Worm (Caenorhabditis elegans) whole organism, midembryonic: Measurements from ENCODE around the gene ZK829.3.

Source experiments
- T22C8.4 ChIP-seq: fragments of 200-800 bp; sonication (Bioruptor generic); IDR thresholded peaks from 2 replicates; pipeline ENCODE4 v1.3.6; 2022; ENCODE audit warnings: missing genetic modification characterization, missing compliant biosample characterization
- cog-1 ChIP-seq: sonication (generic microtip); optimal IDR thresholded peaks from 2 replicates; lab custom pipeline; 2016; ENCODE audit warnings: missing genetic modification characterization, missing compliant biosample characterization
- flt-1 ChIP-seq: fragments of 200-800 bp; sonication (Bioruptor generic); IDR thresholded peaks from 2 replicates; pipeline ENCODE4 v1.3.6; 2022; ENCODE audit warnings: missing genetic modification characterization, missing compliant biosample characterization
- klf-2 ChIP-seq: fragments of 200-800 bp; sonication (Bioruptor generic); conservative IDR thresholded peaks from 2 replicates; pipeline ENCODE4 v1.3.6; 2022; ENCODE audit warnings: missing genetic modification reagents, missing genetic modification characterization, missing compliant biosample characterization
- med-1 ChIP-seq: sonication (generic microtip); optimal IDR thresholded peaks from 2 replicates; lab custom pipeline; 2017; ENCODE audit warnings: missing genetic modification characterization, mild to moderate bottlenecking, missing compliant biosample characterization, antibody characterized with exemption, missing genetic modification reagents; ENCODE audit not compliant: insufficient read depth
- ref-1 ChIP-seq: fragments of 200-800 bp; sonication (Bioruptor generic); conservative IDR thresholded peaks from 2 replicates; pipeline ENCODE4 v1.3.6; 2022; ENCODE audit warnings: missing genetic modification reagents, missing genetic modification characterization, missing compliant biosample characterization
- tab-1 ChIP-seq: fragments of 200-800 bp; sonication (Bioruptor generic); IDR thresholded peaks from 2 replicates; pipeline ENCODE4 v1.3.6; 2022; ENCODE audit warnings: missing genetic modification characterization, missing compliant biosample characterization
- ztf-23 ChIP-seq: fragments of 200-800 bp; sonication (Bioruptor generic); IDR thresholded peaks from 2 replicates; pipeline ENCODE4 v1.3.6; 2022; ENCODE audit warnings: missing genetic modification reagents, missing genetic modification characterization, missing compliant biosample characterization
- ztf-29 ChIP-seq: fragments of 200-800 bp; sonication (Bioruptor generic); IDR thresholded peaks from 2 replicates; pipeline ENCODE4 v1.3.6; 2022; ENCODE audit warnings: missing genetic modification reagents, missing genetic modification characterization, missing compliant biosample characterization

The ZK829.3 gene

DNA sequence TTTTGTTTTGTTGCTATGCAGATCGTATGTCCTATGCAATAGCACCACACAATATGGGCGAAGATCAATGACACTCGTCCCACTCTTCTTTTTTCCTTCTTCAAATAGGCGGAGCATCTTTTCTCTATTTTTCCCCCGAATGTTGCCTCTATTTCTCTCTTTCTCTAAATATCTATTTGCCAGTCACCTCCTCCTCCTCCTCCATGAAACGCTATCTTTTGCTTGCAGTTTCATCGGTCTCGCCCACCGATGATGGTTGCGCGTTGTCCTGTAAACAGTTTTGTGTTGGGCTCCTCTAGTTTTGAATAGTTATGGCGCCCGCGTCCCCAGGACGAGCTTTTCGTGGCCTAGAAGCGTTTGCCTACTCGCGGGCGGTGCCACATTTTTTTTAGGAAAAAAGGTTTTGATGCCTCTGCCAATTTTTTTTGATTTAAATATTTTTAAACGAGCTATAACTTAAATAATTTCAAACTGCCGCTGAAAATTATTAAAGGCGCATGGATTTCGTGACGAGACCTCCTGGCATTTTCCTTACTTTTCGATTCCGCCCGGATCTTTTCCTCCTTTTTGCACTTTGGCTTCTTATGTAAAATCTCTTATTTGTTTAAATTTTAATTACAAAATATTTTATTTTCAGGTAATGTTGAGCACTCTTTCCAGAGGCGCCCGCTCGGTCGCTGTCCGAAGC lies 7.2 kb upstream of the ZK829.3 start, which contains the start of gene gdh-1:
TSS of gene gdh-1 (plus strand) at position 638 of the 688 bp plus-strand sequence.
- TF ChIP-seq ztf-23 (GFP tag; lab: Robert Waterston, UW), result no peak
- no peak for TF ChIP-seq cog-1 (tag; lab: Kevin White, UChicago)
- TF ChIP-seq klf-2 (GFP tag; lab: Robert Waterston, UW), result no peak
- no peak for TF ChIP-seq ztf-29 (GFP tag; lab: Robert Waterston, UW)
- no peak for TF ChIP-seq tab-1 (GFP tag; lab: Robert Waterston, UW)
- TF ChIP-seq flt-1, result no peak
- no peak for TF ChIP-seq ref-1 (GFP tag; lab: Robert Waterston, UW)
- TF ChIP-seq med-1 (GFP tag; lab: Kevin White, UChicago), result no peak
- no peak for TF ChIP-seq T22C8.4 (GFP tag; lab: Robert Waterston, UW)

DNA sequence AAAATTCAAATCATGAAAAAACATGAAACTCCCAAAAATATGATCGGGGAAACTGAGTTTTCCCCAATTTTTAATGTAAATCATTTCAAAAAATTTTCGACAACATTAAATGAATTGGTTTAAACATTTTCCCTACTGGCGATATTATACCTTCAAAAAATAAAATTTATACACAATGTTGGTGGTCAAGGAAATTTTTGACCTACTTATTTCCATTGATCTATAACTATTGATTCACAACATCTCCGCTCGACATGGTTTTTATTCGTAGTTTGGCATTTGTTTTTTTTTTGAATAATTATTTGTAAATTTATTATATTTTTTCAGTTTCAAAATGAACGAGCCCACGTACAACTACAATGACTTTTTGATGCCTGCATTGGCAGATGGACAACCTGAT lies 4.7 kb upstream of the ZK829.3 start, which contains the start of gene tbx-36:
TSS of gene tbx-36 (plus strand) at position 301 of the 400 bp plus-strand sequence.
- TF ChIP-seq klf-2 (GFP tag; lab: Robert Waterston, UW), result no peak

DNA sequence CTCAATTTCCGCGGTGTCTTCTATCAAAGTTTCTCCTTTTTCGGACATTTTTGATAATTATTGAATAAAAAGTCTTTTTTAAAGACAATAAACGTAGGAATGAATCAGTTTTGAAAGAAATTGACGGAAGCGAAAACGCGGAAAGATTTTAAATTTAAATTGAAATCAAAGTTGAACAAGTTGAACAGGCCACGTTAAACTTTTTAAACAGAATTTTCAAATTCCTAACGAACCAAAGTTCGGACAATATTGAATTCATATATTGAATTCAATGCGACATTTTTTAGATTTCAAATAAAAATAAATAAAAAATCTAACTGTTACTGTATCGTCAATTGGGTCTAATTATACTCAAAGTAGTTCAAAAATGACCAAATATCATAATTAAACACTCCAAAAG lies 4.2 kb upstream of the ZK829.3 start, which contains the start of gene hdl-1:
TSS of gene hdl-1 (minus strand) at position 101 of the 400 bp plus-strand sequence.
- TF ChIP-seq med-1 (GFP tag; lab: Kevin White, UChicago) (no peak), tab-1 (GFP tag; lab: Robert Waterston, UW) (no peak), cog-1 (tag; lab: Kevin White, UChicago) (no peak), ref-1 (GFP tag; lab: Robert Waterston, UW) (no peak), flt-1 (no peak), ztf-23 (GFP tag; lab: Robert Waterston, UW) (no peak), T22C8.4 (GFP tag; lab: Robert Waterston, UW) (no peak), ztf-29 (GFP tag; lab: Robert Waterston, UW) (no peak), klf-2 (GFP tag; lab: Robert Waterston, UW) (no peak)

DNA sequence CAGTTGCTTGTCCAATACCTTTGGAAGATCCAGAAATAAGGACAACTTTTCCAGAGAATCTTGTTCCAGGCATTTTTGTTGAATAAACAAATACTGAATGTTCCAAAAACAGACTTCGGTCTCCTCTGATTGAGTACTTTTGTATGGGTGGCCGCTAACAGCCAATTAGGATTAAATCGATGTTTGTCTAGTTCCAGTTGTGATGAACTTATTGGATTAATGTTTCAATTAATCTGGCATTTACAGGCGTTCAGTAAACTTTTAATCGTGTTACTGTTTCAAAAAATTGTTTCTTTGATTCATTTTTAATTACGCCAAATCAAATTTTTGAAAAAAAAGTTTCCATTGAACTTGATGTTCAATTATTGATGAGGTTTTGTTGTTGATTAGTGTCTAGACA lies 3.2 kb downstream of the ZK829.3 start, which contains the start of gene ZK829.1:
TSS of gene ZK829.1 (minus strand) at position 101 of the 400 bp plus-strand sequence.
- no peak for TF ChIP-seq tab-1 (GFP tag; lab: Robert Waterston, UW)
- no peak for TF ChIP-seq ref-1 (GFP tag; lab: Robert Waterston, UW)
- no peak for TF ChIP-seq klf-2 (GFP tag; lab: Robert Waterston, UW)
- TF ChIP-seq med-1 (GFP tag; lab: Kevin White, UChicago), result no peak
- TF ChIP-seq ztf-29 (GFP tag; lab: Robert Waterston, UW), result no peak

DNA sequence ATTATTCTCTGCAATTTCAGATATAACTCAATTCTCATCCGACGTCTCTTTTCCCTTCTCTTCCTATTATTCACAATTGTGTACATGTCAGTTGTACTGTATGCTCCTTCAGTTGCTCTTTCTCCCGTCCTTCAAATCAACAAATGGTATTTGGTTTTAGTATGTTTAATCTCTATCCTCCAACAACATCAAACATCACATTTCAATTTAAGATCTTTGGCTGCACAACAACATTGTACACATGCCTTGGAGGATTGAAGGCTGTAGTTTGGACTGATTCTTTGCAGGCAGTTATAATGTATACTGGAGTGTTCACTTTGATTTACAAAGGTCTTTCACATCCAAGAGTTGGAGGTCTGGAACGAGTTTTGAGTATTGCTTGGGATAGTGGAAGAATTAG lies 7.0 kb downstream of the ZK829.3 start:
- TF ChIP-seq tab-1 (GFP tag; lab: Robert Waterston, UW) (no peak), ztf-29 (GFP tag; lab: Robert Waterston, UW) (no peak), ref-1 (GFP tag; lab: Robert Waterston, UW) (no peak), ztf-23 (GFP tag; lab: Robert Waterston, UW) (no peak), med-1 (GFP tag; lab: Kevin White, UChicago) (no peak), cog-1 (tag; lab: Kevin White, UChicago) (no peak), flt-1 (no peak), klf-2 (GFP tag; lab: Robert Waterston, UW) (no peak), T22C8.4 (GFP tag; lab: Robert Waterston, UW) (no peak)

DNA sequence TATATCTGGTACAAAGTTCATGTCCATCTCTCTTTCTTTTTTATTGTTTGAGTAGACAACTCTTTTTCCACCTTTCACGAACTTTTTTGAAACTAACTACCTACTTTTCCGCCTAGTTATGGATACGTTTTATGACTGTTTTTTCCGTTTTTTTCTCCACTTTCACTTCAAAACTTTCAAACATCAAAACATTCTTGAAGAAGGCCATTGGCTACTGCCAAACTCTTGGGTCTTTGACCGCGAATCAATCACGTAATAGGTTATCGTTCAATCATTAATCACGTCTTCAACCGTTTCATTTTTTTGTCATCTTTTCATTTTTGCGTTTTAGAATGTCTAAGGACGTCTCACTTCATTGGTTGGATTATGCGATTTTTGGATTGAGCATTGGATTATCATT lies 8.4 kb downstream of the ZK829.3 start, which contains the start of gene slc-5A12:
TSS of gene slc-5A12 (plus strand) at position 333 of the 400 bp plus-strand sequence.
- TF ChIP-seq ref-1 (GFP tag; lab: Robert Waterston, UW) (no peak), flt-1 (no peak), med-1 (GFP tag; lab: Kevin White, UChicago) (no peak), klf-2 (GFP tag; lab: Robert Waterston, UW) (no peak), ztf-29 (GFP tag; lab: Robert Waterston, UW) (no peak), tab-1 (GFP tag; lab: Robert Waterston, UW) (no peak), cog-1 (tag; lab: Kevin White, UChicago) (no peak), T22C8.4 (GFP tag; lab: Robert Waterston, UW) (no peak), ztf-23 (GFP tag; lab: Robert Waterston, UW) (no peak)

DNA sequence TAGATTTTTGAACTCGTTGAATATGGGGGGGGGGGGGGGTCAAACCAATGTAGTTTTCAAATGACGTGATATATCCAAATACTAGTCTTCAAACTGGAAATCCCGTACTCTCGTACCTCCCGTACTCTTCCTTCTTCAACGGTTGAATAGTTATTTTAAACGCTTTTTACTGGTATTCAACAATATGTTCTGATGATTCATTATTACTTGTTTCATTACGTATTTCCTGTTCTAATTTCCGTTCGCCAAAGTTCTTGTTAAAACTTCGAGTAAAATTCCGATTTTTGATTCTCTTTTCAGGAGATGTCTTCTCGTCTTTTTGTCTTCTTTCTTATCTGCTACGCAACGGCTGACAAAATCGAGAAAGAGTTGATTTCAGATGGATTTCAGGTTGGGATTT lies 14.9 kb downstream of the ZK829.3 start, which contains the start of gene nhx-9:
TSS of gene nhx-9 (plus strand) at position 301 of the 400 bp plus-strand sequence.
- no peak for TF ChIP-seq tab-1 (GFP tag; lab: Robert Waterston, UW)

DNA sequence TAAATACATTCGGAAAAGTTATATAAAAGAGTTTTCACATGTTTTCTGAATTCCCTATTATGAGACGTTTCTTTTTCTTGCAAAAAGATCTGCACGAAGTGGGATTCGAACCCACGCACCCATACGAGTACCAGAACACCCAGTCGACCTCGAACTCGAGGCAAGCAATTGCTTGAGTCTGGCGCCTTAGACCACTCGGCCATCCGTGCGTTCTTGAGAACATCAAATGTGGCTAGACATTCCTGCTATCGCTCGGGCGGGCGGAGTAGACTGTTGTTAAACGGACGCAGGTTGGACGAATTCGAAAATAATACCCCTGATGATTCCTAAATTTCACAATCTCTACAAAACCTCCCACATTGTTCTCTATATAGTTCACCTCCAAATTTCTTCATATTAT lies 17.1 kb downstream of the ZK829.3 start:
- TF ChIP-seq cog-1 (tag; lab: Kevin White, UChicago) (no peak), klf-2 (GFP tag; lab: Robert Waterston, UW) (no peak), flt-1 (no peak; the same call in 1 of the 2 replicates), ztf-23 (GFP tag; lab: Robert Waterston, UW) (peak; percentile 63; the same call in 1 of the 2 replicates), ref-1 (GFP tag; lab: Robert Waterston, UW) (peak; percentile 46; the same call in 1 of the 2 replicates), ztf-29 (GFP tag; lab: Robert Waterston, UW) (peak; percentile 46; the same call in 1 of the 2 replicates), tab-1 (GFP tag; lab: Robert Waterston, UW) (peak; percentile 77; the same call in 1 of the 2 replicates), med-1 (GFP tag; lab: Kevin White, UChicago) (no peak), T22C8.4 (GFP tag; lab: Robert Waterston, UW) (no peak)

DNA sequence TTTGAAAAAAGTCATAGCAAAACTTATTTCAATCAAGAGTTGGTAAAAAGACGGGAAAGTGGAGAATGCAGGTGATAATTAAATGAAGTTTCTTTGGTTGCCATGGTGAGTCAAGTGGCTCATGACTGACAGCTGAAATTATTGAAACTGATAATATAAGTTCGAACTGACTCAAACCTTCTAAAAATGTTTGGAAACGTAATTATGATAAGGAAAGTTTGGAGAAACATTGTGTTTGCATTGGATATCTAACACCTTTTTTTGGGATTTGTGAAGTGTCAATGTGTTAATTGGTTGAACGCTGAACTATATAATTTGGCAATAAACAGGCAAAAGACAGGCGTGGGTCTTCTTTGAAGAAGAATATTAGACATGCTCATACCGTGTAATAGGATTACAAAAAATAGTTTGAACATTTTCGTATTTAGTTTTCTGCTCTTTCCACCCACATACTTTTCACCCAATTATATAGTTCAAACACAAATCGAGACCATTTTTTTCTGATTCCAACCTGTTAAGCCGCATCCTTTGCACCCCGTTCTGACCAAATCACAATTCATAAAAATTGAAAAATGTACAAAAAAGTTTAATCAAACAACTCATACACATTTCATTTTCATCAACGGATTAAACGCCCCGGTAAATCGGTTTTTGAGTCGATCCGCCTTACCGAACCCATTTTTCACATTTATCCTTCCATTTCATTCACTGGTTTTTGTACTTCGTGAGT lies 20.0 kb downstream of the ZK829.3 start, which contains the start of the genes srlf-33 and srlf-32:
TSS of gene srlf-33 (minus strand) at position 101 of the 730 bp plus-strand sequence.
TSS of gene srlf-32 (plus strand) at position 680 of the 730 bp plus-strand sequence.
- no peak for TF ChIP-seq ztf-29 (GFP tag; lab: Robert Waterston, UW)
- TF ChIP-seq cog-1 (tag; lab: Kevin White, UChicago), result no peak
- TF ChIP-seq tab-1 (GFP tag; lab: Robert Waterston, UW), result no peak
- no peak for TF ChIP-seq klf-2 (GFP tag; lab: Robert Waterston, UW)
- no peak for TF ChIP-seq ref-1 (GFP tag; lab: Robert Waterston, UW)
- no peak for TF ChIP-seq med-1 (GFP tag; lab: Kevin White, UChicago)
- TF ChIP-seq flt-1, result no peak
- TF ChIP-seq T22C8.4 (GFP tag; lab: Robert Waterston, UW), result no peak
- no peak for TF ChIP-seq ztf-23 (GFP tag; lab: Robert Waterston, UW)
